Fruit fly (Drosophila melanogaster) whole organism: Measurements from ENCODE around the gene Spn.

Experiments used
- CG8478 ChIP-seq: fragments of >200 bp; optimal IDR thresholded peaks from 2 replicates; lab custom pipeline; 2018; ENCODE audit warnings: inconsistent platforms
- Dll ChIP-seq: fragments of >200 bp; optimal IDR thresholded peaks from 2 replicates; lab custom pipeline; 2017
- EcR ChIP-seq, 2 experiments: fragments of >200 bp; optimal IDR thresholded peaks; 2 replicates each; lab custom pipeline; 2017; ENCODE audit warnings: missing biosample characterization in 2 of 2, missing genetic modification characterization in 2 of 2, missing genetic modification reagents in 2 of 2
- pan ChIP-seq: fragments of >200 bp; optimal IDR thresholded peaks from 2 replicates; lab custom pipeline; 2017
- psq ChIP-seq: fragments of >200 bp; optimal IDR thresholded peaks from 2 replicates; lab custom pipeline; 2017
- usp ChIP-seq: fragments of >200 bp; optimal IDR thresholded peaks from 2 replicates; lab custom pipeline; 2017; ENCODE audit warnings: missing biosample characterization, missing genetic modification characterization, mixed read lengths

DNA sequence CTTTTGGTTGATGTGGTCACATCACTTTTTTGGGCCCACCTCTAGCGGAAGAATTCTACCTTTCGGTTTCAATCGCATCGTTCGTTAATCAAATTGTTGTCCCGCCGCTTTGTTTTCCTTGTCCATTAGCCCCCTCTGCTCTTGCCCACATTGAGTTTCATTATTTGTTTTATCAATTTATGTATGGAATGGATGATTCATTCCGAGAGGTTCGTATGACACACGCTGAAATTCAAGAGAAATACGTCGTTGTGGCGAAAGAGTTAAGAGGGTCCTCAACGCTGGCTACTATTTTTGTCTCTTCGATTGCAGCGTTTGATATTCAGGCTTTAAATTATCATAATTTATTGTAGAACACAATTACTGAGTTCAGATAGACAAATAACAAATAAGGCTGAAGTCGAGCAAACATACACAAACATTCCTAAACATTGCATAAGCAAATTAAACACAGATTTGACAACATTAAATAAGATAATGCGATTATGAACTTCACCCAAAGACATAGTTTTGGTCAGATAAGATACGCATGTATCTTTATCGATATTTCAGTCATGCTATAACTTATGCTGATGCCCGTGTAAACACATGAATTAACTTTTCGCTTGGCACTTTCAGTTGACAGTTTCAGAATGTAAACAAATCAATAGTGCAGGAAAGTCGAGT lies 60.4 kb downstream of the Spn start:
- TF ChIP-seq psq (lab: Kevin White, UChicago), result no peak
- TF ChIP-seq Dll (lab: Kevin White, UChicago), result no peak
- TF ChIP-seq EcR (GFP tag; optimal IDR thresholded peaks at IDR 0.05; lab: Kevin White, UChicago), result no peak
- no peak for TF ChIP-seq pan (lab: Kevin White, UChicago)
- no peak for TF ChIP-seq usp (GFP tag; lab: Kevin White, UChicago)
- no peak for TF ChIP-seq CG8478
